Worm (Caenorhabditis elegans) whole organism, L1 larva: ENCODE measurements around the gene F10C2.4.

Experiments used
- C04F5.9 ChIP-seq: sonication (generic microtip); optimal IDR thresholded peaks from 2 replicates; lab custom pipeline; 2016; ENCODE audit warnings: missing genetic modification characterization, missing compliant biosample characterization
- C16A3.4 ChIP-seq: fragments of 150-350 bp; optimal IDR thresholded peaks from 2 replicates; lab custom pipeline; 2014; ENCODE audit warnings: missing biosample characterization, missing genetic modification characterization
- C34B4.2 ChIP-seq: sonication (generic microtip); optimal IDR thresholded peaks from 2 replicates; lab custom pipeline; 2017; ENCODE audit warnings: mild to moderate bottlenecking, missing genetic modification characterization, missing compliant biosample characterization
- F16B12.6 ChIP-seq: fragments of 150-350 bp; optimal IDR thresholded peaks from 2 replicates; lab custom pipeline; 2014; ENCODE audit warnings: missing biosample characterization, missing genetic modification characterization
- Y116A8C.19 ChIP-seq: sonication (generic microtip); optimal IDR thresholded peaks from 2 replicates; lab custom pipeline; 2016; ENCODE audit warnings: missing compliant biosample characterization, missing genetic modification characterization, borderline replicate concordance
- blmp-1 ChIP-seq: fragments of 150-350 bp; optimal IDR thresholded peaks from 2 replicates; lab custom pipeline; 2014; ENCODE audit warnings: missing biosample characterization, missing genetic modification characterization
- ceh-63 ChIP-seq: fragments of 200-800 bp; sonication (Bioruptor generic); optimal IDR thresholded peaks from 2 replicates; lab custom pipeline; 2018; ENCODE audit warnings: mild to moderate bottlenecking, missing genetic modification characterization, missing compliant biosample characterization
- ceh-88 ChIP-seq: fragments of 200-800 bp; sonication (Bioruptor generic); IDR thresholded peaks from 2 replicates; pipeline ENCODE4 v1.3.6; 2022; ENCODE audit warnings: missing genetic modification characterization, missing compliant biosample characterization
- ces-1 ChIP-seq: fragments of 150-350 bp; optimal IDR thresholded peaks from 2 replicates; lab custom pipeline; 2014; ENCODE audit warnings: missing biosample characterization, missing genetic modification reagents, missing genetic modification characterization
- dpl-1 ChIP-seq, 3 experiments: fragments of 150-350 bp in 2 of 3; sonication (generic microtip) in 1 of 3; optimal IDR thresholded peaks; 2 replicates each; lab custom pipeline; 2014 to 2017; ENCODE audit warnings: missing biosample characterization in 3 of 3, missing genetic modification characterization in 3 of 3, missing genetic modification reagents in 3 of 3
- efl-1 ChIP-seq, 4 experiments: fragments of 150-350 bp; optimal IDR thresholded peaks in 3 of 4; peaks in 1 of 4; 1 replicate in 1 of 4; 2 replicates in 3 of 4; lab custom pipeline; 2014; ENCODE audit warnings: missing biosample characterization in 2 of 4, missing genetic modification characterization in 2 of 4, missing genetic modification reagents in 2 of 4
- egl-27 ChIP-seq, 2 experiments: fragments of 150-350 bp in 1 of 2; sonication (generic microtip); optimal IDR thresholded peaks; 3 replicates each; lab custom pipeline; 2017 to 2018; ENCODE audit warnings: missing biosample characterization in 2 of 2, missing genetic modification characterization in 2 of 2, missing genetic modification reagents in 2 of 2
- elt-3 ChIP-seq, 6 experiments: fragments of 150-350 bp in 1 of 6; sonication (generic microtip); optimal IDR thresholded peaks; 2 replicates each; lab custom pipeline; 2017 to 2018; ENCODE audit warnings: missing biosample characterization in 6 of 6, missing genetic modification characterization in 6 of 6, inconsistent platforms in 1 of 6
- fkh-8 ChIP-seq: sonication (generic microtip); optimal IDR thresholded peaks from 2 replicates; lab custom pipeline; 2016; ENCODE audit warnings: mild to moderate bottlenecking, missing genetic modification characterization, missing compliant biosample characterization
- grh-1 ChIP-seq: fragments of 200-800 bp; sonication (Bioruptor generic); IDR thresholded peaks from 2 replicates; pipeline ENCODE4 v1.3.6; 2022; ENCODE audit warnings: missing genetic modification reagents, missing genetic modification characterization, missing compliant biosample characterization
- hlh-4 ChIP-seq: sonication (generic microtip); optimal IDR thresholded peaks from 2 replicates; lab custom pipeline; 2016; ENCODE audit warnings: mild to moderate bottlenecking, missing genetic modification characterization, missing compliant biosample characterization
- isw-1 ChIP-seq: fragments of 200-800 bp; sonication (Bioruptor generic); IDR thresholded peaks from 2 replicates; pipeline ENCODE4 v1.3.6; 2022; ENCODE audit warnings: missing genetic modification characterization, missing compliant biosample characterization
- lin-13 ChIP-seq: fragments of 150-350 bp; optimal IDR thresholded peaks from 2 replicates; lab custom pipeline; 2014; ENCODE audit warnings: missing biosample characterization, missing genetic modification reagents, missing genetic modification characterization
- lin-15B ChIP-seq: fragments of 150-350 bp; sonication (generic microtip); optimal IDR thresholded peaks from 3 replicates; lab custom pipeline; 2014; ENCODE audit warnings: missing biosample characterization, missing genetic modification characterization
- lin-35 ChIP-seq, 2 experiments: fragments of 150-350 bp; optimal IDR thresholded peaks; 2 replicates each; lab custom pipeline; 2014; ENCODE audit warnings: missing biosample characterization in 2 of 2, missing genetic modification characterization in 2 of 2, missing genetic modification reagents in 2 of 2
- mab-9 ChIP-seq: fragments of 200-800 bp; sonication (Bioruptor generic); IDR thresholded peaks from 2 replicates; pipeline ENCODE4 v1.3.6; 2022; ENCODE audit warnings: missing genetic modification reagents, missing genetic modification characterization, missing compliant biosample characterization
- mdl-1 ChIP-seq, 2 experiments: fragments of 150-350 bp; optimal IDR thresholded peaks; 2 replicates each; lab custom pipeline; 2014 to 2017; ENCODE audit warnings: missing biosample characterization in 2 of 2, missing genetic modification characterization in 2 of 2, inconsistent platforms in 1 of 2
- nhr-11 ChIP-seq: fragments of 150-350 bp; optimal IDR thresholded peaks from 2 replicates; lab custom pipeline; 2014; ENCODE audit warnings: missing biosample characterization, missing genetic modification characterization
- nhr-19 ChIP-seq: fragments of 200-800 bp; sonication (Bioruptor generic); conservative IDR thresholded peaks from 2 replicates; pipeline ENCODE4 v1.3.6; 2022; ENCODE audit warnings: missing genetic modification characterization, missing compliant biosample characterization
- nhr-20 ChIP-seq: sonication (generic microtip); optimal IDR thresholded peaks from 2 replicates; lab custom pipeline; 2016; ENCODE audit warnings: mild to moderate bottlenecking, missing genetic modification characterization, missing compliant biosample characterization
- nhr-28 ChIP-seq: fragments of 150-350 bp; optimal IDR thresholded peaks from 2 replicates; lab custom pipeline; 2014; ENCODE audit warnings: missing biosample characterization, missing genetic modification characterization
- nhr-47 ChIP-seq: sonication (generic microtip); optimal IDR thresholded peaks from 2 replicates; lab custom pipeline; 2016; ENCODE audit warnings: mild to moderate bottlenecking, missing genetic modification characterization, moderate library complexity, missing compliant biosample characterization
- nhr-71 ChIP-seq: sonication (generic microtip); optimal IDR thresholded peaks from 2 replicates; lab custom pipeline; 2016; ENCODE audit warnings: mild to moderate bottlenecking, missing genetic modification characterization, moderate library complexity, missing compliant biosample characterization
- nhr-84 ChIP-seq: sonication (generic microtip); optimal IDR thresholded peaks from 2 replicates; lab custom pipeline; 2017; ENCODE audit warnings: missing biosample characterization, missing genetic modification characterization
- nhr-85 ChIP-seq: sonication (generic microtip); peaks from one replicate; lab custom pipeline; 2016; ENCODE audit warnings: missing genetic modification characterization, inconsistent platforms, missing compliant biosample characterization
- nhr-90 ChIP-seq: sonication (generic microtip); optimal IDR thresholded peaks from 2 replicates; lab custom pipeline; 2016; ENCODE audit warnings: mild to moderate bottlenecking, missing genetic modification characterization, missing compliant biosample characterization; ENCODE audit not compliant: poor library complexity
- pax-3 ChIP-seq: fragments of 200-800 bp; sonication (Bioruptor generic); optimal IDR thresholded peaks from 2 replicates; lab custom pipeline; 2018; ENCODE audit warnings: mild to moderate bottlenecking, missing genetic modification characterization, moderate library complexity, missing compliant biosample characterization
- pqm-1 ChIP-seq: sonication (generic microtip); optimal IDR thresholded peaks from 3 replicates; lab custom pipeline; 2017; ENCODE audit warnings: missing biosample characterization, missing genetic modification characterization
- rnt-1 ChIP-seq: sonication (generic microtip); optimal IDR thresholded peaks from 2 replicates; lab custom pipeline; 2016; ENCODE audit warnings: mild to moderate bottlenecking, missing genetic modification characterization, moderate library complexity, missing compliant biosample characterization
- snpc-4 ChIP-seq: fragments of 150-350 bp; optimal IDR thresholded peaks from 2 replicates; lab custom pipeline; 2014; ENCODE audit warnings: missing biosample characterization, missing genetic modification characterization
- snu-23 ChIP-seq: sonication (generic microtip); optimal IDR thresholded peaks from 2 replicates; lab custom pipeline; 2016; ENCODE audit warnings: missing genetic modification characterization, missing compliant biosample characterization
- sox-4 ChIP-seq: sonication (generic microtip); optimal IDR thresholded peaks from 2 replicates; lab custom pipeline; 2016; ENCODE audit warnings: missing genetic modification characterization, missing compliant biosample characterization
- sptf-1 ChIP-seq: fragments of 150-350 bp; optimal IDR thresholded peaks from 2 replicates; lab custom pipeline; 2014; ENCODE audit warnings: missing biosample characterization, missing genetic modification characterization
- swsn-7 ChIP-seq: sonication (generic microtip); optimal IDR thresholded peaks from 2 replicates; lab custom pipeline; 2016; ENCODE audit warnings: missing genetic modification characterization, missing compliant biosample characterization
- tbx-2 ChIP-seq: sonication (generic microtip); optimal IDR thresholded peaks from 2 replicates; lab custom pipeline; 2016; ENCODE audit warnings: missing genetic modification characterization, missing compliant biosample characterization
- unc-130 ChIP-seq: fragments of 150-350 bp; optimal IDR thresholded peaks from 2 replicates; lab custom pipeline; 2017; ENCODE audit warnings: missing biosample characterization, missing genetic modification characterization, inconsistent platforms
- unc-62 ChIP-seq: fragments of 150-350 bp; optimal IDR thresholded peaks from 2 replicates; lab custom pipeline; 2014; ENCODE audit warnings: missing biosample characterization, missing genetic modification reagents, missing genetic modification characterization
- unc-86 ChIP-seq: sonication (generic microtip); optimal IDR thresholded peaks from 2 replicates; lab custom pipeline; 2016; ENCODE audit warnings: missing genetic modification characterization, missing compliant biosample characterization
- vab-15 ChIP-seq: sonication (generic microtip); optimal IDR thresholded peaks from 2 replicates; lab custom pipeline; 2017; ENCODE audit warnings: missing genotype, mild to moderate bottlenecking, missing genetic modification characterization, missing compliant biosample characterization
- zag-1 ChIP-seq: fragments of 150-350 bp; optimal IDR thresholded peaks from 2 replicates; lab custom pipeline; 2014; ENCODE audit warnings: missing biosample characterization, missing genetic modification characterization
- ztf-11 ChIP-seq, 2 experiments: sonication (generic microtip); optimal IDR thresholded peaks; 2 replicates each; lab custom pipeline; 2016 to 2017; ENCODE audit warnings: missing genetic modification characterization in 2 of 2, missing biosample characterization in 1 of 2, missing compliant biosample characterization in 1 of 2
- ztf-4 ChIP-seq: fragments of 150-350 bp; optimal IDR thresholded peaks from 2 replicates; lab custom pipeline; 2014; ENCODE audit warnings: missing biosample characterization, missing genetic modification characterization

F10C2.4 gene

ce11 chrV:12040823-12041606, at the start of gene F10C2.4, which contains the start of gene kup-1 (continued):
- TF ChIP-seq egl-27 (tag; optimal IDR thresholded peaks at IDR 0.05; lab: Kevin White, UChicago) (no peak), elt-3 (tag; optimal IDR thresholded peaks at IDR 0.05; lab: Kevin White, UChicago) (peak in 2 of 6 experiments; percentile 50 to 62), dpl-1 (GFP tag; optimal IDR thresholded peaks at IDR 0.05; lab: Kevin White, UChicago) (peak; percentile 92 to 96 (median 94)), Y116A8C.19 (tag; lab: Kevin White, UChicago) (no peak), unc-130 (tag; lab: Kevin White, UChicago) (no peak), vab-15 (tag; lab: Kevin White, UChicago) (no peak), nhr-11 (tag; lab: Kevin White, UChicago) (no peak), pqm-1 (no peak), rnt-1 (tag; lab: Kevin White, UChicago) (peak; percentile 50), ceh-63 (GFP tag; lab: Kevin White, UChicago) (no peak), ztf-4 (no peak), sptf-1 (no peak), isw-1 (peak; percentile 48), pax-3 (peak; percentile 55), ztf-11 (tag; optimal IDR thresholded peaks at IDR 0.05; lab: Kevin White, UChicago) (no peak), nhr-28 (tag; lab: Kevin White, UChicago) (no peak), sox-4 (tag; lab: Kevin White, UChicago) (no peak), ceh-88 (GFP tag; lab: Robert Waterston, UW) (no peak), nhr-47 (tag; lab: Kevin White, UChicago) (peak; percentile 63), snu-23 (peak; percentile 76), C34B4.2 (tag; lab: Kevin White, UChicago) (no peak), nhr-90 (tag; lab: Kevin White, UChicago) (peak; percentile 27), nhr-20 (tag; lab: Kevin White, UChicago) (peak; percentile 71), efl-1 (optimal IDR thresholded peaks at IDR 0.05; lab: Kevin White, UChicago) (peak; percentile 89 to 95), efl-1 (GFP tag; optimal IDR thresholded peaks at IDR 0.05 in 1 of 2; lab: Kevin White, UChicago) (peak; percentile 94 to 99), F16B12.6 (tag; lab: Kevin White, UChicago) (peak; percentile 11), snpc-4 (tag; lab: Kevin White, UChicago) (peak; percentile 19), hlh-4 (tag; lab: Kevin White, UChicago) (no peak), ces-1 (no peak), nhr-71 (tag; lab: Kevin White, UChicago) (peak; percentile 82), nhr-84 (tag; lab: Kevin White, UChicago) (no peak), unc-62 (no peak), zag-1 (tag; lab: Kevin White, UChicago) (no peak)
- TF ChIP-seq, all 84 proteins: peak for 32

- TF ChIP-seq nhr-84 (tag; lab: Kevin White, UChicago): no peak
- TF ChIP-seq lin-15B (tag; lab: Kevin White, UChicago): peak; percentile 57
- 0 out of 2 replicates have a peak, but pooled peaks have one; percentile 3 for TF ChIP-seq nhr-19 (GFP tag; lab: Robert Waterston, UW)
- no peak for TF ChIP-seq nhr-28 (tag; lab: Kevin White, UChicago)
- TF ChIP-seq nhr-20 (tag; lab: Kevin White, UChicago): peak; percentile 52
- TF ChIP-seq tbx-2 (tag; lab: Kevin White, UChicago): peak; percentile 34
- TF ChIP-seq lin-35 (GFP tag; optimal IDR thresholded peaks at IDR 0.05; lab: Kevin White, UChicago): peak; percentile 69 to 81
- TF ChIP-seq unc-86: no peak
- peak; percentile 46 for TF ChIP-seq lin-13 (GFP tag; lab: Kevin White, UChicago)
- TF ChIP-seq C16A3.4 (tag; lab: Kevin White, UChicago): peak; percentile 50
- peak; percentile 59 for TF ChIP-seq snpc-4 (tag; lab: Kevin White, UChicago)
- no peak for TF ChIP-seq C04F5.9 (tag; lab: Kevin White, UChicago)
- TF ChIP-seq fkh-8 (tag; lab: Kevin White, UChicago): peak; percentile 53
- peak; percentile 46 to 73 (median 61) for TF ChIP-seq dpl-1 (GFP tag; optimal IDR thresholded peaks at IDR 0.05; lab: Kevin White, UChicago)
- no peak for TF ChIP-seq grh-1 (GFP tag; lab: Robert Waterston, UW)
- peak in 1 of 2 experiments; percentile 48 for TF ChIP-seq mdl-1 (tag; optimal IDR thresholded peaks at IDR 0.05; lab: Kevin White, UChicago)
- TF ChIP-seq mab-9 (GFP tag; lab: Robert Waterston, UW): no peak
- peak; percentile 42 for TF ChIP-seq nhr-85
- peak; percentile 71 for TF ChIP-seq nhr-71 (tag; lab: Kevin White, UChicago)
- TF ChIP-seq sptf-1: no peak
- TF ChIP-seq elt-3 (tag; optimal IDR thresholded peaks at IDR 0.05; lab: Kevin White, UChicago): peak in 1 of 6 experiments; percentile 44
- TF ChIP-seq blmp-1 (tag; lab: Kevin White, UChicago): peak; percentile 72
- peak; percentile 26 for TF ChIP-seq rnt-1 (tag; lab: Kevin White, UChicago)
- TF ChIP-seq swsn-7 (tag; lab: Kevin White, UChicago): peak; percentile 37
- TF ChIP-seq unc-130 (tag; lab: Kevin White, UChicago): peak; percentile 41
Observed at ce11 chrV:11993706-11994345, 47.5 kb upstream of the F10C2.4 start, which contains the start of the genes cyl-1 and C52E4.7. Gene cyl-1 (minus strand): TSS chrV:11993723. Gene C52E4.7 (plus strand): TSS chrV:11994295.
